Worm (Caenorhabditis elegans) whole organism, young adult: ENCODE measurements around the gene W07A12.4.

ENCODE experiments used
- aptf-3 ChIP-seq: fragments of 200-800 bp; sonication (Bioruptor generic); IDR thresholded peaks from 2 replicates; pipeline ENCODE4 v1.3.6; 2022; ENCODE audit warnings: missing genetic modification characterization, missing compliant biosample characterization
- dpl-1 ChIP-seq: fragments of 150-350 bp; optimal IDR thresholded peaks from 2 replicates; lab custom pipeline; 2014; ENCODE audit warnings: missing biosample characterization, missing genetic modification reagents, missing genetic modification characterization
- pha-4 ChIP-seq: fragments of 150-350 bp; sonication (generic microtip); optimal IDR thresholded peaks from 2 replicates; lab custom pipeline; 2014; ENCODE audit warnings: missing biosample characterization, missing genetic modification reagents, missing genetic modification characterization

ce11 chrII:9196325-9196724, 50.3 kb downstream of the W07A12.4 start:
- TF ChIP-seq pha-4 (tag; lab: Kevin White, UChicago) = no peak
- TF ChIP-seq dpl-1 (GFP tag; lab: Kevin White, UChicago) = no peak
- TF ChIP-seq aptf-3 (GFP tag; lab: Robert Waterston, UW) = no peak
